Worm (Caenorhabditis elegans): ENCODE data around the gene F15B10.3.

ce11 chrIV:6588080-6588613, 14.3 kb upstream of the F15B10.3 start:
- no peak for TF ChIP-seq him-1 (tag; optimal IDR thresholded peaks at IDR 0.05)
- TF ChIP-seq W03F9.2 (tag; optimal IDR thresholded peaks at IDR 0.05) = no peak
